Worm (Caenorhabditis elegans) whole organism, L4 larva: ENCODE results near the gene C27A2.8.
A peak's percentile ranks its signal among the peaks of the same experiment; 100 is the strongest.

Experiments
- D1046.2 ChIP-seq: fragments of 200-800 bp; sonication (Bioruptor generic); IDR thresholded peaks from 2 replicates; pipeline ENCODE4 v1.3.6; 2022; ENCODE audit warnings: missing genetic modification characterization, missing compliant biosample characterization
- F26F4.8 ChIP-seq: fragments of 200-800 bp; sonication (Bioruptor generic); conservative IDR thresholded peaks from 2 replicates; pipeline ENCODE4 v1.3.6; 2022; ENCODE audit warnings: missing genetic modification characterization, missing compliant biosample characterization
- F49E8.2 ChIP-seq: sonication (generic microtip); optimal IDR thresholded peaks from 2 replicates; lab custom pipeline; 2016; ENCODE audit warnings: missing compliant biosample characterization, mild to moderate bottlenecking, missing genetic modification characterization, borderline replicate concordance
- R02D3.7 ChIP-seq: fragments of 150-350 bp; sonication (generic microtip); optimal IDR thresholded peaks from 3 replicates; lab custom pipeline; 2014; ENCODE audit warnings: missing biosample characterization, missing genetic modification characterization
- T26A8.4 ChIP-seq: fragments of 200-800 bp; sonication (Bioruptor generic); IDR thresholded peaks from 2 replicates; pipeline ENCODE4 v1.3.6; 2022; ENCODE audit warnings: missing genetic modification characterization, missing compliant biosample characterization
- Y48G9A.11 ChIP-seq: fragments of 200-800 bp; sonication (Bioruptor generic); IDR thresholded peaks from 2 replicates; pipeline ENCODE4 v1.3.6; 2022; ENCODE audit warnings: missing genetic modification reagents, missing genetic modification characterization, missing compliant biosample characterization
- aha-1 ChIP-seq: fragments of 150-350 bp; peaks from one replicate; lab custom pipeline; 2014; ENCODE audit warnings: missing biosample characterization, missing genetic modification characterization
- ces-1 ChIP-seq: fragments of 150-350 bp; sonication (generic microtip); optimal IDR thresholded peaks from 4 replicates; lab custom pipeline; 2014; ENCODE audit warnings: missing biosample characterization, missing genetic modification reagents, missing genetic modification characterization
- daf-16 ChIP-seq, 3 experiments: sonication (generic microtip); optimal IDR thresholded peaks; 2 replicates each; lab custom pipeline; 2016 to 2017; ENCODE audit warnings: missing genetic modification characterization in 3 of 3, missing genetic modification reagents in 3 of 3, mild to moderate bottlenecking in 2 of 3, missing compliant biosample characterization in 2 of 3, missing biosample characterization in 1 of 3, moderate library complexity in 1 of 3
- daf-19 ChIP-seq: fragments of 200-800 bp; sonication (Bioruptor generic); conservative IDR thresholded peaks from 2 replicates; pipeline ENCODE4 v1.3.6; 2022; ENCODE audit warnings: missing genetic modification characterization, missing compliant biosample characterization
- dmd-6 ChIP-seq: fragments of 200-800 bp; sonication (Bioruptor generic); IDR thresholded peaks from 2 replicates; pipeline ENCODE4 v1.3.6; 2022; ENCODE audit warnings: missing genetic modification reagents, missing genetic modification characterization, missing compliant biosample characterization
- dmd-9 ChIP-seq: fragments of 200-800 bp; sonication (Bioruptor generic); IDR thresholded peaks from 2 replicates; pipeline ENCODE4 v1.3.6; 2022; ENCODE audit warnings: missing genetic modification reagents, missing genetic modification characterization, missing compliant biosample characterization
- dve-1 ChIP-seq: sonication (generic microtip); optimal IDR thresholded peaks from 2 replicates; lab custom pipeline; 2017; ENCODE audit warnings: antibody characterized with exemption, mild to moderate bottlenecking, missing genetic modification characterization, missing compliant biosample characterization; ENCODE audit not compliant: insufficient read depth
- egl-43 ChIP-seq: fragments of 200-800 bp; sonication (Bioruptor generic); IDR thresholded peaks from 2 replicates; pipeline ENCODE4 v1.3.6; 2022; ENCODE audit warnings: missing genetic modification reagents, missing genetic modification characterization, missing compliant biosample characterization
- gei-8 ChIP-seq: fragments of 200-800 bp; sonication (Bioruptor generic); optimal IDR thresholded peaks from 2 replicates; lab custom pipeline; 2018; ENCODE audit warnings: mild to moderate bottlenecking, missing genetic modification characterization, missing compliant biosample characterization
- hif-1 ChIP-seq, 2 experiments: sonication (generic microtip); optimal IDR thresholded peaks; 2 replicates each; lab custom pipeline; 2016 to 2017; ENCODE audit warnings: missing compliant biosample characterization in 2 of 2, missing genetic modification characterization in 2 of 2, missing genetic modification reagents in 2 of 2, missing genotype in 2 of 2, mild to moderate bottlenecking in 1 of 2
- hlh-11 ChIP-seq: fragments of 200-800 bp; sonication (Bioruptor generic); optimal IDR thresholded peaks from 2 replicates; lab custom pipeline; 2018; ENCODE audit warnings: mild to moderate bottlenecking, missing genetic modification characterization, missing compliant biosample characterization
- hlh-30 ChIP-seq: sonication (generic microtip); optimal IDR thresholded peaks from 2 replicates; lab custom pipeline; 2017; ENCODE audit warnings: antibody characterized with exemption, mild to moderate bottlenecking, missing genetic modification characterization, missing compliant biosample characterization; ENCODE audit not compliant: insufficient read depth
- lin-13 ChIP-seq: fragments of 150-350 bp; optimal IDR thresholded peaks from 2 replicates; lab custom pipeline; 2014; ENCODE audit warnings: missing biosample characterization, missing genetic modification reagents, missing genetic modification characterization
- lin-15B ChIP-seq: fragments of 150-350 bp; sonication (generic microtip); optimal IDR thresholded peaks from 3 replicates; lab custom pipeline; 2014; ENCODE audit warnings: missing biosample characterization, missing genetic modification characterization
- mep-1 ChIP-seq: fragments of 150-350 bp; sonication (generic microtip); optimal IDR thresholded peaks from 3 replicates; lab custom pipeline; 2014; ENCODE audit warnings: missing biosample characterization, missing genetic modification characterization
- mes-2 ChIP-seq: sonication (generic microtip); optimal IDR thresholded peaks from 2 replicates; lab custom pipeline; 2016; ENCODE audit warnings: missing genotype, mild to moderate bottlenecking, missing genetic modification characterization, missing compliant biosample characterization; ENCODE audit not compliant: poor library complexity, severe bottlenecking
- mxl-3 ChIP-seq: fragments of 200-800 bp; sonication (Bioruptor generic); optimal IDR thresholded peaks from 2 replicates; lab custom pipeline; 2018; ENCODE audit warnings: mild to moderate bottlenecking, missing genetic modification characterization, missing compliant biosample characterization
- nhr-10 ChIP-seq: fragments of 150-350 bp; optimal IDR thresholded peaks from 2 replicates; lab custom pipeline; 2014; ENCODE audit warnings: missing biosample characterization, missing genetic modification characterization
- nhr-111 ChIP-seq: fragments of 200-800 bp; sonication (Bioruptor generic); optimal IDR thresholded peaks from 2 replicates; lab custom pipeline; 2018; ENCODE audit warnings: mild to moderate bottlenecking, missing genetic modification characterization, missing compliant biosample characterization
- nhr-237 ChIP-seq: sonication (generic microtip); optimal IDR thresholded peaks from 2 replicates; lab custom pipeline; 2017; ENCODE audit warnings: missing biosample characterization, missing genetic modification characterization
- nhr-25 ChIP-seq: sonication (generic microtip); optimal IDR thresholded peaks from 2 replicates; lab custom pipeline; 2017; ENCODE audit warnings: missing genetic modification characterization, mild to moderate bottlenecking, missing compliant biosample characterization, antibody characterized with exemption, moderate library complexity, borderline replicate concordance; ENCODE audit not compliant: insufficient read depth
- nhr-28 ChIP-seq: fragments of 150-350 bp; optimal IDR thresholded peaks from 2 replicates; lab custom pipeline; 2014; ENCODE audit warnings: missing biosample characterization, missing genetic modification characterization
- nhr-42 ChIP-seq: fragments of 200-800 bp; sonication (Bioruptor generic); IDR thresholded peaks from 2 replicates; pipeline ENCODE4 v1.3.6; 2022; ENCODE audit warnings: missing genetic modification characterization, missing compliant biosample characterization
- pqm-1 ChIP-seq: sonication (generic microtip); optimal IDR thresholded peaks from 2 replicates; lab custom pipeline; 2017; ENCODE audit warnings: missing biosample characterization, missing genetic modification characterization
- saeg-2 ChIP-seq: fragments of 200-800 bp; sonication (Bioruptor generic); IDR thresholded peaks from 2 replicates; pipeline ENCODE4 v1.3.6; 2022; ENCODE audit warnings: missing genetic modification reagents, missing genetic modification characterization, missing compliant biosample characterization
- set-16 ChIP-seq: fragments of 200-800 bp; sonication (Bioruptor generic); IDR thresholded peaks from 2 replicates; pipeline ENCODE4 v1.3.6; 2022; ENCODE audit warnings: missing genetic modification reagents, missing genetic modification characterization, missing compliant biosample characterization
- snpc-1.2 ChIP-seq: fragments of 200-800 bp; sonication (Bioruptor generic); IDR thresholded peaks from 2 replicates; pipeline ENCODE4 v1.3.6; 2022; ENCODE audit warnings: missing genetic modification reagents, missing genetic modification characterization, missing compliant biosample characterization
- unc-130 ChIP-seq: sonication (generic microtip); optimal IDR thresholded peaks from 2 replicates; lab custom pipeline; 2016; ENCODE audit warnings: missing genetic modification reagents, missing genetic modification characterization, missing compliant biosample characterization
- unc-62 ChIP-seq, 3 experiments: fragments of 150-350 bp in 1 of 3; sonication (generic microtip); optimal IDR thresholded peaks in 2 of 3; peaks in 1 of 3; 1 replicate in 1 of 3; 2 replicates in 2 of 3; lab custom pipeline; 2014 to 2017; ENCODE audit warnings: missing biosample characterization in 3 of 3, missing genetic modification characterization in 3 of 3, missing genetic modification reagents in 3 of 3, missing genotype in 1 of 3
- vab-7 ChIP-seq: fragments of 200-800 bp; sonication (Bioruptor generic); IDR thresholded peaks from 2 replicates; pipeline ENCODE4 v1.3.6; 2022; ENCODE audit warnings: missing genetic modification reagents, missing genetic modification characterization, missing compliant biosample characterization
- zfp-3 ChIP-seq: fragments of 200-800 bp; sonication (Bioruptor generic); conservative IDR thresholded peaks from 2 replicates; pipeline ENCODE4 v1.3.6; 2022; ENCODE audit warnings: missing genetic modification reagents, missing genetic modification characterization, missing compliant biosample characterization
- ztf-11 ChIP-seq: fragments of 150-350 bp; optimal IDR thresholded peaks from 2 replicates; lab custom pipeline; 2014; ENCODE audit warnings: missing biosample characterization, missing genetic modification characterization
- ztf-7 ChIP-seq: fragments of 150-350 bp; optimal IDR thresholded peaks from 2 replicates; lab custom pipeline; 2014; ENCODE audit warnings: missing biosample characterization, missing genetic modification characterization

C27A2.8 gene

ce11 chrII:5091640-5092243, 23.9 kb upstream of the C27A2.8 start, which contains the start of gene pld-1:
pld-1 (minus strand) TSS chrII:5091690.
- no peak for TF ChIP-seq nhr-42 (GFP tag; lab: Robert Waterston, UW)
- TF ChIP-seq daf-19 (GFP tag; lab: Robert Waterston, UW) = no peak
- TF ChIP-seq F49E8.2 (tag; lab: Kevin White, UChicago) = peak; percentile 53
- TF ChIP-seq F26F4.8 (GFP tag; lab: Robert Waterston, UW) = no peak
- TF ChIP-seq unc-130 (GFP tag; lab: Kevin White, UChicago) = peak; percentile 26
- no peak for TF ChIP-seq dmd-6 (GFP tag; lab: Robert Waterston, UW)
- 0 out of 2 replicates have a peak, but pooled peaks have one; percentile 39 for TF ChIP-seq Y48G9A.11 (GFP tag; lab: Robert Waterston, UW)
- no peak for TF ChIP-seq ces-1 (GFP tag; lab: Kevin White, UChicago)
- TF ChIP-seq, all 104 proteins: peak for 3

- no peak for TF ChIP-seq nhr-42 (GFP tag; lab: Robert Waterston, UW)
- no peak for TF ChIP-seq set-16 (GFP tag; lab: Robert Waterston, UW)
- no peak for TF ChIP-seq gei-8 (GFP tag; lab: Kevin White, UChicago)
- TF ChIP-seq ztf-11 (tag; lab: Kevin White, UChicago) = no peak
- TF ChIP-seq nhr-111 (GFP tag; lab: Kevin White, UChicago) = no peak
- TF ChIP-seq T26A8.4 = no peak
- peak; percentile 64 for TF ChIP-seq aha-1 (tag; lab: Kevin White, UChicago)
- no peak for TF ChIP-seq lin-15B (tag; lab: Kevin White, UChicago)
- TF ChIP-seq mes-2 (tag; lab: Kevin White, UChicago) = peak; percentile 25
- TF ChIP-seq pqm-1 (tag; lab: Kevin White, UChicago) = peak; percentile 19
- no peak for TF ChIP-seq daf-16 (GFP tag; optimal IDR thresholded peaks at IDR 0.05; lab: Kevin White, UChicago)
- peak; percentile 39 for TF ChIP-seq daf-16 (tag; optimal IDR thresholded peaks at IDR 0.05; lab: Kevin White, UChicago)
- TF ChIP-seq nhr-237 (tag; lab: Kevin White, UChicago) = no peak
- no peak for TF ChIP-seq lin-13
- no peak for TF ChIP-seq R02D3.7 (tag; lab: Kevin White, UChicago)
- no peak for TF ChIP-seq mep-1
- peak; percentile 33 for TF ChIP-seq dve-1 (tag; lab: Kevin White, UChicago)
- TF ChIP-seq nhr-28 (tag; lab: Kevin White, UChicago) = peak; percentile 15
- TF ChIP-seq, all 104 proteins: peak for 6
Observed at ce11 chrII:5086143-5086542, 18.3 kb upstream of the C27A2.8 start.

- TF ChIP-seq hlh-11 (tag; lab: Kevin White, UChicago) (no peak), zfp-3 (GFP tag; lab: Robert Waterston, UW) (no peak), nhr-28 (tag; lab: Kevin White, UChicago) (peak; percentile 38), D1046.2 (GFP tag; lab: Robert Waterston, UW) (no peak), daf-16 (GFP tag; optimal IDR thresholded peaks at IDR 0.05; lab: Kevin White, UChicago) (no peak), daf-16 (tag; optimal IDR thresholded peaks at IDR 0.05; lab: Kevin White, UChicago) (peak; percentile 1), hlh-30 (tag; lab: Kevin White, UChicago) (peak; percentile 17), hif-1 (tag; optimal IDR thresholded peaks at IDR 0.05; lab: Kevin White, UChicago) (no peak), ztf-7 (tag; lab: Kevin White, UChicago) (no peak), saeg-2 (GFP tag; lab: Robert Waterston, UW) (no peak), Y48G9A.11 (GFP tag; lab: Robert Waterston, UW) (no peak), egl-43 (GFP tag; lab: Robert Waterston, UW) (no peak), daf-19 (GFP tag; lab: Robert Waterston, UW) (no peak), unc-62 (GFP tag; optimal IDR thresholded peaks at IDR 0.05 in 1 of 2; lab: Kevin White, UChicago) (peak in 1 of 2 experiments; percentile 77), unc-62 (tag; optimal IDR thresholded peaks at IDR 0.05; lab: Kevin White, UChicago) (no peak), nhr-25 (tag; lab: Kevin White, UChicago) (no peak), vab-7 (GFP tag; lab: Robert Waterston, UW) (no peak), pqm-1 (tag; lab: Kevin White, UChicago) (no peak), snpc-1.2 (GFP tag; lab: Robert Waterston, UW) (no peak), aha-1 (tag; lab: Kevin White, UChicago) (peak; percentile 92), mxl-3 (no peak), lin-15B (tag; lab: Kevin White, UChicago) (no peak), nhr-10 (tag; lab: Kevin White, UChicago) (no peak), dmd-9 (no peak)
Observed at ce11 chrII:5085450-5085849, 17.6 kb upstream of the C27A2.8 start, which contains the start of gene txt-9. txt-9 (plus strand) TSS chrII:5085785.
